Fruit fly (Drosophila melanogaster) Kc167 (cell line): Measurements from ENCODE around the gene Tsen34.

Experiments used
- Myc ChIP-seq: fragments of >200 bp; optimal IDR thresholded peaks from 2 replicates; lab custom pipeline; 2017; ENCODE audit warnings: missing external identifiers
- Sin3A ChIP-seq: fragments of >200 bp; optimal IDR thresholded peaks from 2 replicates; lab custom pipeline; 2018; ENCODE audit warnings: missing external identifiers
- h ChIP-seq: fragments of >200 bp; optimal IDR thresholded peaks from 3 replicates; lab custom pipeline; 2018; ENCODE audit warnings: missing external identifiers
- insv ChIP-seq: fragments of >200 bp; optimal IDR thresholded peaks from 3 replicates; lab custom pipeline; 2018; ENCODE audit warnings: missing external identifiers
- psq ChIP-seq: fragments of >200 bp; optimal IDR thresholded peaks from 2 replicates; lab custom pipeline; 2017; ENCODE audit warnings: missing external identifiers
- ttk ChIP-seq: sonication (Bioruptor generic); optimal IDR thresholded peaks from 2 replicates; lab custom pipeline; 2017; ENCODE audit warnings: missing external identifiers

The Tsen34 gene

dm6 chr3L:14784241-14784948 is 22.8 kb upstream of the Tsen34 start:
- TF ChIP-seq insv (lab: Kevin White, UChicago), result no peak
- TF ChIP-seq Sin3A, result no peak
- TF ChIP-seq h (lab: Kevin White, UChicago), result no peak
- TF ChIP-seq ttk (lab: Kevin White, UChicago), result no peak
- TF ChIP-seq psq, result no peak
- no peak for TF ChIP-seq Myc (lab: Kevin White, UChicago)

DNA sequence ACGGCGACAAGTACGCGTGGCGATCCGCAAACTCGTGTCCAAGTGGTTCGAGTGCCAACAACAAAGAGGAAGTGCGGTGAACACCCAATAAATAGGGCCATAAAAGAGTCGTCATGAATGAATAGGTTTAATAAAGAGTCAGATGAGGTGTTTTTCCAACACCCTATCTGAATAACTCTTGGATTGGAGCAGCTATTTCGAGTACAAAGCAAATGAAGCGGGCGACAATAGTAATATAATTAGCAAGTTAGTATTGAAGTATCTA is 21.7 kb upstream of the Tsen34 start:
- no peak for TF ChIP-seq Myc (lab: Kevin White, UChicago)
- no peak for TF ChIP-seq Sin3A
- TF ChIP-seq h (lab: Kevin White, UChicago), result no peak
- TF ChIP-seq insv (lab: Kevin White, UChicago), result no peak
- no peak for TF ChIP-seq ttk (lab: Kevin White, UChicago)
- TF ChIP-seq psq, result no peak

dm6 chr3L:14782626-14783362 is 21.1 kb upstream of the Tsen34 start:
- no peak for TF ChIP-seq Myc (lab: Kevin White, UChicago)
- TF ChIP-seq ttk (lab: Kevin White, UChicago), result no peak
- no peak for TF ChIP-seq psq
- TF ChIP-seq Sin3A, result no peak
- TF ChIP-seq insv (lab: Kevin White, UChicago), result no peak
- no peak for TF ChIP-seq h (lab: Kevin White, UChicago)

dm6 chr3L:14781863-14782218 is 20.2 kb upstream of the Tsen34 start:
- TF ChIP-seq insv (lab: Kevin White, UChicago), result no peak
- no peak for TF ChIP-seq ttk (lab: Kevin White, UChicago)
- TF ChIP-seq psq, result no peak
- no peak for TF ChIP-seq h (lab: Kevin White, UChicago)
- TF ChIP-seq Sin3A, result no peak
- no peak for TF ChIP-seq Myc (lab: Kevin White, UChicago)

- TF ChIP-seq h (lab: Kevin White, UChicago) (no peak), insv (lab: Kevin White, UChicago) (no peak), ttk (lab: Kevin White, UChicago) (no peak), Sin3A (no peak), Myc (lab: Kevin White, UChicago) (no peak), psq (no peak)
Measured at dm6 chr3L:14781082-14781862, 19.6 kb upstream of the Tsen34 start.

DNA sequence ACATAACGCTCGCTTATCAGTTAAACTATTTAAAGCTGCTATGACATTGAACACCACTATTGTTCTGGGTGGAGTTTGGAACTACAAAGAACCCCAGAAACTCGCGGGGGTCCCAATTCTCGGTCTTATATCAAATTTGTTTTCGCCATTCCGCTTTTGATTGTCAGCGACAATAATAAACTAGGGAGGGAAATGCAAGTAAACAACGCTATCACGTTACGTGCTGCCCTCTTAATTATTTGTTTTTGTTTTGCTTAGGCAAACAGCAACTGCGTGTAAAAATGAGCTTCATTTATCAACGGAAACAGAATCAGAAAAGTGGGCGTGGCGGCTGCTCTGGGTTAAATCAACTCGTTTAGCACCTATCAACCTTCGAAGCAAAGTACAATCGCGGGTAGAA is 18.5 kb upstream of the Tsen34 start:
- no peak for TF ChIP-seq insv (lab: Kevin White, UChicago)
- TF ChIP-seq ttk (lab: Kevin White, UChicago), result no peak
- no peak for TF ChIP-seq Myc (lab: Kevin White, UChicago)
- no peak for TF ChIP-seq Sin3A
- no peak for TF ChIP-seq h (lab: Kevin White, UChicago)
- TF ChIP-seq psq, result no peak

DNA sequence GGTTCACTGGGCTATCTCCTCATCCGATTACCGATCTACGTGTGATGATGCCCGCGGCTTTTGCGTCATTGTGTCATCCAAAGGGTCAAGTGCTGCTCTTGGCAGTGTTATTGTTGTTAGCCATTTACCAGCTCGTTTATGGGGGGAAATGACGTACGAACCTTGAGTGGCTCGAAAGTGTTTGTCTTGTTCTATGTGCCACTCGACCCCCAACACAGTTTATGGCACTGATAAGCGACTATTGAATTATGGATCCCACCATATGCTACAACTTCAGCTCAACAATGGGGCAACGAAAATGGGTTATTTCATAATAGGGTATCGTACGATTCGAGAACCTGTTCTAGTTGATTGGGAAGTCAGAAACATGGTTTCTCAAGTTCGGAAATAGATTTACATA is 17.6 kb upstream of the Tsen34 start:
- TF ChIP-seq Sin3A (no peak), insv (lab: Kevin White, UChicago) (no peak), Myc (lab: Kevin White, UChicago) (no peak), psq (no peak), ttk (lab: Kevin White, UChicago) (no peak), h (lab: Kevin White, UChicago) (no peak)

dm6 chr3L:14775711-14776660 is 14.3 kb upstream of the Tsen34 start, which contains the start of gene mop:
Gene mop, minus strand, starts transcription at chr3L:14776129.
- no peak for TF ChIP-seq Sin3A
- TF ChIP-seq psq, result no peak
- TF ChIP-seq ttk (lab: Kevin White, UChicago), result no peak
- TF ChIP-seq Myc (lab: Kevin White, UChicago), result no peak

dm6 chr3L:14769183-14769582 is 7.5 kb upstream of the Tsen34 start, which contains the start of gene Mgat4b:
Gene Mgat4b, minus strand, starts transcription at chr3L:14769283.
- TF ChIP-seq Sin3A, result no peak
- TF ChIP-seq h (lab: Kevin White, UChicago), result no peak
- no peak for TF ChIP-seq insv (lab: Kevin White, UChicago)
- TF ChIP-seq psq, result no peak
- TF ChIP-seq ttk (lab: Kevin White, UChicago), result no peak
- no peak for TF ChIP-seq Myc (lab: Kevin White, UChicago)

DNA sequence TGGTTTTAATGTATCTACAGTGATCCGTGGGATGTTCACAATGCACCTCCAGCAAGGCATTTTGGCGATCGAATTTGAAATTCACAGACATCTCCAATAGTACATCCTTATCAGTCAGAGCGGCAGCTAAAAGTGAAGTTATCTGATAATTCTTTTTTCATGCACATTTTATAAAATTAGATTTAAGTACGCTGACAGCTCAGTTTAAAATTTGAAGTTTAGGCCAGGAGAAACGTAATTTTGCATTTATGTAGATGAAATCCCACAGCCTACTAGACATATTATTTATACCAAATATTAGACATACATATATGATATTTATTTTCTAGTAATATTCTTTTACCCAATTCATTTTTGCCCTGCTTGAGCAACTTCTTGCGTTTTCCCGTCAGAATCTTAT is 695 bp downstream of the Tsen34 start, which contains the start of gene Trl:
TSS of gene Trl (minus strand) at position 101 of the 400 bp plus-strand sequence.
- no peak for TF ChIP-seq ttk (lab: Kevin White, UChicago)
- TF ChIP-seq h (lab: Kevin White, UChicago), result no peak
- TF ChIP-seq psq, result no peak
- no peak for TF ChIP-seq Myc (lab: Kevin White, UChicago)
- no peak for TF ChIP-seq Sin3A
- no peak for TF ChIP-seq insv (lab: Kevin White, UChicago)
